Worm (Caenorhabditis elegans) whole organism, young adult: Measurements from ENCODE around the gene F18A1.7.

ENCODE experiments used
- C06A6.2 ChIP-seq: fragments of 200-800 bp; sonication (Bioruptor generic); conservative IDR thresholded peaks from 2 replicates; pipeline ENCODE4 v1.3.6; 2022; ENCODE audit warnings: missing genetic modification characterization, missing compliant biosample characterization
- C17E4.6 ChIP-seq: fragments of 200-800 bp; sonication (Bioruptor generic); IDR thresholded peaks from 2 replicates; pipeline ENCODE4 v1.3.6; 2022; ENCODE audit warnings: missing genetic modification reagents, missing genetic modification characterization, missing compliant biosample characterization
- F23B12.7 ChIP-seq: sonication (generic microtip); optimal IDR thresholded peaks from 2 replicates; lab custom pipeline; 2017; ENCODE audit warnings: missing genetic modification characterization, mild to moderate bottlenecking, missing compliant biosample characterization, antibody characterized with exemption, moderate library complexity; ENCODE audit not compliant: insufficient read depth
- F52B5.7 ChIP-seq: sonication (generic microtip); optimal IDR thresholded peaks from 2 replicates; lab custom pipeline; 2016; ENCODE audit warnings: mild to moderate bottlenecking, missing genetic modification characterization, missing compliant biosample characterization
- F55B11.4 ChIP-seq: sonication (generic microtip); optimal IDR thresholded peaks from 2 replicates; lab custom pipeline; 2016; ENCODE audit warnings: missing compliant biosample characterization, missing genetic modification characterization, borderline replicate concordance; ENCODE audit not compliant: insufficient read depth
- F57A8.1 ChIP-seq: fragments of 200-800 bp; sonication (Bioruptor generic); optimal IDR thresholded peaks from 2 replicates; lab custom pipeline; 2018; ENCODE audit warnings: mild to moderate bottlenecking, missing genetic modification characterization, moderate library complexity, missing compliant biosample characterization
- T07F8.4 ChIP-seq: sonication (generic microtip); optimal IDR thresholded peaks from 2 replicates; lab custom pipeline; 2016; ENCODE audit warnings: mild to moderate bottlenecking, missing genetic modification characterization, moderate library complexity, missing compliant biosample characterization
- Y95B8A.8 ChIP-seq: fragments of 200-800 bp; sonication (Bioruptor generic); IDR thresholded peaks from 2 replicates; pipeline ENCODE4 v1.3.6; 2022; ENCODE audit warnings: missing genetic modification reagents, missing genetic modification characterization, missing compliant biosample characterization
- ama-1 ChIP-seq, 3 experiments: fragments of 150-350 bp in 1 of 3; sonication (generic microtip) in 2 of 3; optimal IDR thresholded peaks; 2 replicates each; lab custom pipeline; 2014 to 2018; ENCODE audit warnings: missing biosample characterization in 2 of 3, missing genetic modification characterization in 2 of 3, missing genetic modification reagents in 2 of 3
- aptf-3 ChIP-seq: fragments of 200-800 bp; sonication (Bioruptor generic); IDR thresholded peaks from 2 replicates; pipeline ENCODE4 v1.3.6; 2022; ENCODE audit warnings: missing genetic modification characterization, missing compliant biosample characterization
- cebp-1 ChIP-seq, 2 experiments: fragments of 200-800 bp in 1 of 2; sonication (Bioruptor generic) in 1 of 2; sonication (generic microtip) in 1 of 2; IDR thresholded peaks in 1 of 2; optimal IDR thresholded peaks in 1 of 2; 2 replicates each; pipeline versions ENCODE4 v1.3.6 to Lab custom; 2017 to 2022; ENCODE audit warnings: missing compliant biosample characterization in 2 of 2, missing genetic modification characterization in 2 of 2, mild to moderate bottlenecking in 1 of 2, missing genetic modification reagents in 1 of 2, moderate library complexity in 1 of 2
- ceh-100 ChIP-seq: fragments of 200-800 bp; sonication (Bioruptor generic); IDR thresholded peaks from 2 replicates; pipeline ENCODE4 v1.3.6; 2022; ENCODE audit warnings: missing genetic modification reagents, missing genetic modification characterization, missing compliant biosample characterization
- ceh-27 ChIP-seq: fragments of 200-800 bp; sonication (Bioruptor generic); optimal IDR thresholded peaks from 2 replicates; lab custom pipeline; 2018; ENCODE audit warnings: mild to moderate bottlenecking, missing genetic modification characterization, moderate library complexity, missing compliant biosample characterization
- ceh-58 ChIP-seq: fragments of 200-800 bp; sonication (Bioruptor generic); IDR thresholded peaks from 2 replicates; pipeline ENCODE4 v1.3.6; 2022; ENCODE audit warnings: missing genetic modification characterization, missing compliant biosample characterization
- ceh-91 ChIP-seq: fragments of 200-800 bp; sonication (Bioruptor generic); IDR thresholded peaks from 2 replicates; pipeline ENCODE4 v1.3.6; 2022; ENCODE audit warnings: missing genetic modification reagents, missing genetic modification characterization, missing compliant biosample characterization
- chd-7 ChIP-seq: sonication (generic microtip); optimal IDR thresholded peaks from 2 replicates; lab custom pipeline; 2016; ENCODE audit warnings: mild to moderate bottlenecking, missing genetic modification characterization, moderate library complexity, missing compliant biosample characterization
- efl-1 ChIP-seq: fragments of 150-350 bp; optimal IDR thresholded peaks from 2 replicates; lab custom pipeline; 2014; ENCODE audit warnings: missing biosample characterization, missing genetic modification reagents, missing genetic modification characterization
- ekl-4 ChIP-seq: fragments of 200-800 bp; sonication (Bioruptor generic); IDR thresholded peaks from 2 replicates; pipeline ENCODE4 v1.3.6; 2022; ENCODE audit warnings: missing genetic modification reagents, missing genetic modification characterization, missing compliant biosample characterization
- ets-4 ChIP-seq: fragments of 200-800 bp; sonication (Bioruptor generic); optimal IDR thresholded peaks from 2 replicates; lab custom pipeline; 2018; ENCODE audit warnings: mild to moderate bottlenecking, missing genetic modification characterization, missing compliant biosample characterization
- hlh-26 ChIP-seq: fragments of 200-800 bp; sonication (Bioruptor generic); conservative IDR thresholded peaks from 2 replicates; pipeline ENCODE4 v1.3.6; 2022; ENCODE audit warnings: missing genetic modification reagents, missing genetic modification characterization, missing compliant biosample characterization
- hmg-1.2 ChIP-seq: fragments of 200-800 bp; sonication (Bioruptor generic); IDR thresholded peaks from 2 replicates; pipeline ENCODE4 v1.3.6; 2022; ENCODE audit warnings: missing genetic modification reagents, missing genetic modification characterization, missing compliant biosample characterization
- let-607 ChIP-seq, 2 experiments: fragments of 200-800 bp in 1 of 2; sonication (Bioruptor generic) in 1 of 2; sonication (generic microtip) in 1 of 2; optimal IDR thresholded peaks; 2 replicates each; lab custom pipeline; 2016 to 2018; ENCODE audit warnings: mild to moderate bottlenecking in 2 of 2, missing compliant biosample characterization in 2 of 2, missing genetic modification characterization in 2 of 2, moderate library complexity in 2 of 2, missing genotype in 1 of 2
- lin-26 ChIP-seq: fragments of 200-800 bp; sonication (Bioruptor generic); IDR thresholded peaks from 2 replicates; pipeline ENCODE4 v1.3.6; 2022; ENCODE audit warnings: missing genetic modification reagents, missing genetic modification characterization, missing compliant biosample characterization
- lin-35 ChIP-seq, 3 experiments: fragments of 150-350 bp in 2 of 3; sonication (generic microtip) in 1 of 3; optimal IDR thresholded peaks; 2 replicates each; lab custom pipeline; 2014 to 2018; ENCODE audit warnings: missing biosample characterization in 3 of 3, missing genetic modification characterization in 3 of 3, missing genetic modification reagents in 3 of 3
- madf-6 ChIP-seq: fragments of 200-800 bp; sonication (Bioruptor generic); IDR thresholded peaks from 2 replicates; pipeline ENCODE4 v1.3.6; 2022; ENCODE audit warnings: missing genetic modification reagents, missing genetic modification characterization, missing compliant biosample characterization
- madf-8 ChIP-seq: fragments of 200-800 bp; sonication (Bioruptor generic); conservative IDR thresholded peaks from 2 replicates; pipeline ENCODE4 v1.3.6; 2022; ENCODE audit warnings: missing genetic modification reagents, missing genetic modification characterization, missing compliant biosample characterization
- mcd-1 ChIP-seq: fragments of 200-800 bp; sonication (Bioruptor generic); IDR thresholded peaks from 2 replicates; pipeline ENCODE4 v1.3.6; 2022; ENCODE audit warnings: missing genetic modification reagents, missing genetic modification characterization, missing compliant biosample characterization
- pbrm-1 ChIP-seq: fragments of 200-800 bp; sonication (Bioruptor generic); IDR thresholded peaks from 2 replicates; pipeline ENCODE4 v1.3.6; 2022; ENCODE audit warnings: missing genetic modification reagents, missing genetic modification characterization, missing compliant biosample characterization
- pha-4 ChIP-seq: fragments of 150-350 bp; sonication (generic microtip); optimal IDR thresholded peaks from 2 replicates; lab custom pipeline; 2014; ENCODE audit warnings: missing biosample characterization, missing genetic modification reagents, missing genetic modification characterization
- snpc-1.3 ChIP-seq: sonication (generic microtip); optimal IDR thresholded peaks from 2 replicates; lab custom pipeline; 2017; ENCODE audit warnings: missing genetic modification characterization, mild to moderate bottlenecking, missing compliant biosample characterization, antibody characterized with exemption, moderate library complexity, missing genotype, missing genetic modification reagents; ENCODE audit not compliant: insufficient read depth
- tbx-9 ChIP-seq: sonication (generic microtip); optimal IDR thresholded peaks from 2 replicates; lab custom pipeline; 2016; ENCODE audit warnings: borderline replicate concordance, missing genetic modification characterization, inconsistent platforms, missing compliant biosample characterization
- tlf-1 ChIP-seq: fragments of 200-800 bp; sonication (Bioruptor generic); optimal IDR thresholded peaks from 2 replicates; lab custom pipeline; 2018; ENCODE audit warnings: mild to moderate bottlenecking, missing genetic modification characterization, missing compliant biosample characterization

F18A1.7 gene

ce11 chrII:7671705-7672104 is 8.2 kb upstream of the F18A1.7 start, which contains the start of gene lir-1:
Gene lir-1 (plus strand): TSS chrII:7672005.
- no peak for TF ChIP-seq snpc-1.3 (tag; lab: Kevin White, UChicago)
- TF ChIP-seq efl-1 (GFP tag; lab: Kevin White, UChicago), result no peak
- no peak for TF ChIP-seq aptf-3 (GFP tag; lab: Robert Waterston, UW)
- no peak for TF ChIP-seq Y95B8A.8 (GFP tag; lab: Robert Waterston, UW)
- TF ChIP-seq lin-26 (GFP tag; lab: Robert Waterston, UW), result no peak
- no peak for TF ChIP-seq F52B5.7 (tag; lab: Kevin White, UChicago)
- no peak for TF ChIP-seq let-607 (tag; optimal IDR thresholded peaks at IDR 0.05; lab: Kevin White, UChicago)
- TF ChIP-seq ets-4, result no peak
- TF ChIP-seq F23B12.7 (tag; lab: Kevin White, UChicago), result no peak
- no peak for TF ChIP-seq ceh-100 (GFP tag; lab: Robert Waterston, UW)
- TF ChIP-seq C17E4.6 (GFP tag; lab: Robert Waterston, UW), result no peak
- TF ChIP-seq tbx-9 (tag; lab: Kevin White, UChicago), result no peak
- no peak for TF ChIP-seq chd-7 (tag; lab: Kevin White, UChicago)
- TF ChIP-seq pbrm-1, result no peak
- TF ChIP-seq hlh-26 (GFP tag; lab: Robert Waterston, UW), result no peak
- TF ChIP-seq pha-4 (tag; lab: Kevin White, UChicago), result no peak
- no peak for TF ChIP-seq T07F8.4 (tag; lab: Kevin White, UChicago)

ce11 chrII:7670039-7670438 is 6.5 kb upstream of the F18A1.7 start:
- TF ChIP-seq hmg-1.2 (GFP tag; lab: Robert Waterston, UW), result no peak
- no peak for TF ChIP-seq ama-1 (optimal IDR thresholded peaks at IDR 0.05; lab: Kevin White, UChicago)
- no peak for TF ChIP-seq ama-1 (GFP tag; optimal IDR thresholded peaks at IDR 0.05; lab: Kevin White, UChicago)
- no peak for TF ChIP-seq tlf-1 (GFP tag; lab: Kevin White, UChicago)
- TF ChIP-seq madf-6 (GFP tag; lab: Robert Waterston, UW), result no peak
- no peak for TF ChIP-seq ceh-58 (GFP tag; lab: Robert Waterston, UW)
- no peak for TF ChIP-seq C06A6.2 (GFP tag; lab: Robert Waterston, UW)
- TF ChIP-seq cebp-1 (GFP tag; IDR thresholded peaks at IDR 0.05; lab: Robert Waterston, UW), result no peak
- no peak for TF ChIP-seq cebp-1 (tag; optimal IDR thresholded peaks at IDR 0.05; lab: Kevin White, UChicago)
- TF ChIP-seq ceh-91 (GFP tag; lab: Robert Waterston, UW), result no peak
- TF ChIP-seq Y95B8A.8 (GFP tag; lab: Robert Waterston, UW), result no peak
- no peak for TF ChIP-seq madf-8 (GFP tag; lab: Robert Waterston, UW)

ce11 chrII:7669409-7669808 is 5.9 kb upstream of the F18A1.7 start:
- TF ChIP-seq F55B11.4 (no peak), ceh-27 (GFP tag; lab: Kevin White, UChicago) (peak; percentile 16), hmg-1.2 (GFP tag; lab: Robert Waterston, UW) (peak; percentile 65; the same call in 1 of the 2 replicates), ekl-4 (no peak), cebp-1 (GFP tag; IDR thresholded peaks at IDR 0.05; lab: Robert Waterston, UW) (no peak), cebp-1 (tag; optimal IDR thresholded peaks at IDR 0.05; lab: Kevin White, UChicago) (peak; percentile 52), pha-4 (tag; lab: Kevin White, UChicago) (no peak), lin-35 (GFP tag; optimal IDR thresholded peaks at IDR 0.05; lab: Kevin White, UChicago) (no peak), pbrm-1 (0 out of 2 replicates have a peak, but pooled peaks have one; percentile 31), mcd-1 (GFP tag; lab: Robert Waterston, UW) (0 out of 2 replicates have a peak, but pooled peaks have one; percentile 14), F57A8.1 (GFP tag; lab: Kevin White, UChicago) (no peak)
